Fruit fly (Drosophila melanogaster): Measurements from ENCODE around the gene CG3191.

The CG3191 gene

dm6 chrX:2258602-2259233 is 6.9 kb upstream of the CG3191 start (continued):
- TF ChIP-seq fd102C (GFP tag; optimal IDR thresholded peaks at IDR 0.05) (no peak), Hey (tag; optimal IDR thresholded peaks at IDR 0.05) (no peak), cad (GFP tag; optimal IDR thresholded peaks at IDR 0.05) (no peak), CG10565 (GFP tag; optimal IDR thresholded peaks at IDR 0.05) (no peak), CG17612 (GFP tag; IDR thresholded peaks at IDR 0.05) (no peak), caup (GFP tag; optimal IDR thresholded peaks at IDR 0.05; ENCODE audit: severe bottlenecking) (no peak), ranshi (GFP tag; IDR thresholded peaks at IDR 0.05) (no peak), CG18599 (GFP tag; optimal IDR thresholded peaks at IDR 0.05) (peak; percentile 56), CG14710 (tag; optimal IDR thresholded peaks at IDR 0.05) (no peak), CG14441 (GFP tag; IDR thresholded peaks at IDR 0.05) (no peak), CG9215 (GFP tag; IDR thresholded peaks at IDR 0.05) (no peak), Bteb2 (GFP tag; optimal IDR thresholded peaks at IDR 0.05) (no peak), inv (GFP tag; IDR thresholded peaks at IDR 0.05; ENCODE audit: partially characterized antibody) (no peak), nom (GFP tag; optimal IDR thresholded peaks at IDR 0.05) (peak; percentile 35), CG14860 (GFP tag; IDR thresholded peaks at IDR 0.05; ENCODE audit: partially characterized antibody) (no peak), sens (GFP tag) (peak; percentile 21), seq (GFP tag; IDR thresholded peaks at IDR 0.05) (no peak), bcd (GFP tag; optimal IDR thresholded peaks at IDR 0.05) (no peak), zen (tag; optimal IDR thresholded peaks at IDR 0.05) (no peak), esg (GFP tag; conservative IDR thresholded peaks at IDR 0.05) (no peak), ash1 (GFP tag; optimal IDR thresholded peaks at IDR 0.05) (no peak), CG18262 (tag; optimal IDR thresholded peaks at IDR 0.05) (no peak), psq (GFP tag; optimal IDR thresholded peaks at IDR 0.05) (no peak), CG1792 (GFP tag; optimal IDR thresholded peaks at IDR 0.05) (no peak), unpg (GFP tag; optimal IDR thresholded peaks at IDR 0.05) (peak; percentile 6), Dip3 (GFP tag; optimal IDR thresholded peaks at IDR 0.05) (no peak), CG13894 (tag; optimal IDR thresholded peaks at IDR 0.05) (no peak), Blimp-1 (GFP tag; optimal IDR thresholded peaks at IDR 0.05) (no peak), Ets97D (GFP tag; optimal IDR thresholded peaks at IDR 0.05) (peak; percentile 54), CG6175 (GFP tag; IDR thresholded peaks at IDR 0.05) (no peak), CG6689 (GFP tag; IDR thresholded peaks at IDR 0.05) (no peak), Myb (GFP tag; optimal IDR thresholded peaks at IDR 0.05) (peak; percentile 29), Hmr (GFP tag; optimal IDR thresholded peaks at IDR 0.05) (peak; percentile 38), CG8290 (GFP tag; optimal IDR thresholded peaks at IDR 0.05) (no peak), CG8290 (tag; optimal IDR thresholded peaks at IDR 0.05) (peak in 1 of 2 experiments; percentile 28), ems (GFP tag; optimal IDR thresholded peaks at IDR 0.05) (no peak), CG12219 (GFP tag; optimal IDR thresholded peaks at IDR 0.05) (no peak), mirr (GFP tag; optimal IDR thresholded peaks at IDR 0.05) (no peak), CG11696 (GFP tag; IDR thresholded peaks at IDR 0.05) (peak; percentile 43; the same call in 1 of the 2 replicates), CTCF (GFP tag; optimal IDR thresholded peaks at IDR 0.05) (peak; percentile 84), Fer1 (GFP tag; optimal IDR thresholded peaks at IDR 0.05) (peak; percentile 18), ac (GFP tag; optimal IDR thresholded peaks at IDR 0.05) (no peak), lab (GFP tag; optimal IDR thresholded peaks at IDR 0.05) (peak; percentile 56), zf30C (GFP tag; optimal IDR thresholded peaks at IDR 0.05) (no peak), gsb (GFP tag; IDR thresholded peaks at IDR 0.05) (no peak), CG7839 (tag; optimal IDR thresholded peaks at IDR 0.05) (no peak), MBD-R2 (GFP tag; IDR thresholded peaks at IDR 0.05) (no peak), Sry-β (GFP tag; optimal IDR thresholded peaks at IDR 0.05) (no peak), h (optimal IDR thresholded peaks at IDR 0.05) (no peak), Rx (GFP tag; IDR thresholded peaks at IDR 0.05) (no peak), CG2120 (GFP tag; optimal IDR thresholded peaks at IDR 0.05) (peak; percentile 20), CG31441 (GFP tag; IDR thresholded peaks at IDR 0.05) (no peak)

All from whole organism, embryonic.